Worm (Caenorhabditis elegans) whole organism, L3 larva: ENCODE measurements around the gene srg-27.

Experiments used
- egl-27 ChIP-seq: sonication (generic microtip); optimal IDR thresholded peaks from 4 replicates; lab custom pipeline; 2017; ENCODE audit warnings: missing biosample characterization, missing genetic modification reagents, missing genetic modification characterization
- elt-2 ChIP-seq: sonication (generic microtip); optimal IDR thresholded peaks from 2 replicates; lab custom pipeline; 2016; ENCODE audit warnings: missing genetic modification reagents, mild to moderate bottlenecking, missing genetic modification characterization, missing compliant biosample characterization
- lin-39 ChIP-seq: fragments of 150-350 bp; optimal IDR thresholded peaks from 2 replicates; lab custom pipeline; 2018; ENCODE audit warnings: missing biosample characterization, missing genetic modification reagents, missing genetic modification characterization
- nhr-12 ChIP-seq: fragments of 150-350 bp; optimal IDR thresholded peaks from 2 replicates; lab custom pipeline; 2014; ENCODE audit warnings: missing biosample characterization, missing genetic modification characterization
- nhr-77 ChIP-seq: fragments of 150-350 bp; optimal IDR thresholded peaks from 2 replicates; lab custom pipeline; 2014; ENCODE audit warnings: missing biosample characterization, missing genetic modification characterization
- skn-1 ChIP-seq: fragments of 150-350 bp; optimal IDR thresholded peaks from 2 replicates; lab custom pipeline; 2014; ENCODE audit warnings: missing biosample characterization, missing genetic modification characterization
- snpc-4 ChIP-seq: fragments of 150-350 bp; optimal IDR thresholded peaks from 2 replicates; lab custom pipeline; 2014; ENCODE audit warnings: missing biosample characterization, missing genetic modification characterization

- TF ChIP-seq skn-1 (tag; lab: Kevin White, UChicago) = no peak
- TF ChIP-seq elt-2 = no peak
- TF ChIP-seq nhr-77 = no peak
- TF ChIP-seq nhr-12 (tag; lab: Kevin White, UChicago) = no peak
- TF ChIP-seq egl-27 (tag; lab: Kevin White, UChicago) = no peak
- no peak for TF ChIP-seq snpc-4 (tag; lab: Kevin White, UChicago)
- no peak for TF ChIP-seq lin-39
Observed at ce11 chrV:5351483-5351882, 11.9 kb downstream of the srg-27 start, which contains the start of gene srd-9.
